Worm (Caenorhabditis elegans) whole organism, L2 larva: Measurements from ENCODE around the gene ZK546.2.
A peak's percentile ranks its signal among the peaks of the same experiment; 100 is the strongest.

ENCODE experiments used
- C34F6.9 ChIP-seq: fragments of 150-350 bp; optimal IDR thresholded peaks from 2 replicates; lab custom pipeline; 2014; ENCODE audit warnings: missing biosample characterization, missing genetic modification characterization
- blmp-1 ChIP-seq: sonication (generic microtip); optimal IDR thresholded peaks from 2 replicates; lab custom pipeline; 2017; ENCODE audit warnings: missing genetic modification characterization, mild to moderate bottlenecking, missing compliant biosample characterization, antibody characterized with exemption, moderate library complexity; ENCODE audit not compliant: insufficient read depth
- nhr-129 ChIP-seq: fragments of 150-350 bp; optimal IDR thresholded peaks from 2 replicates; lab custom pipeline; 2014; ENCODE audit warnings: missing biosample characterization, missing genetic modification characterization

The ZK546.2 gene

ce11 chrII:4994939-4995338, 49.1 kb downstream of the ZK546.2 start, which contains the start of gene rnh-1.0:
Gene rnh-1.0 (plus strand): TSS chrII:4995327.
- TF ChIP-seq C34F6.9 (tag; lab: Kevin White, UChicago) = peak; percentile 35
- TF ChIP-seq nhr-129 (tag; lab: Kevin White, UChicago) = peak; percentile 31
- TF ChIP-seq blmp-1 (tag; lab: Kevin White, UChicago) = no peak
